Fruit fly (Drosophila melanogaster) whole organism, embryonic: ENCODE measurements around the gene mus201.

Source experiments
- Aef1 ChIP-seq: fragments of 200-800 bp; sonication (Bioruptor generic); IDR thresholded peaks from 3 replicates; pipeline ENCODE4 v1.3.6; 2022; ENCODE audit warnings: missing biosample characterization, missing genetic modification characterization
- Asciz ChIP-seq: fragments of 200-800 bp; sonication (Bioruptor generic); optimal IDR thresholded peaks from 2 replicates; lab custom pipeline; 2017; ENCODE audit warnings: missing biosample characterization, mild to moderate bottlenecking, missing genetic modification characterization, missing genetic modification reagents
- BEAF-32 ChIP-seq: fragments of 200-800 bp; sonication (Bioruptor generic); optimal IDR thresholded peaks from 3 replicates; lab custom pipeline; 2017; ENCODE audit warnings: missing biosample characterization, missing genetic modification characterization, mild to moderate bottlenecking, moderate library complexity, missing genetic modification reagents
- Bdp1 ChIP-seq: fragments of 200-800 bp; sonication (Bioruptor generic); optimal IDR thresholded peaks from 3 replicates; lab custom pipeline; 2016; ENCODE audit warnings: missing biosample characterization, missing genetic modification characterization
- CG10654 ChIP-seq: fragments of 200-800 bp; sonication (Bioruptor generic); optimal IDR thresholded peaks from 2 replicates; lab custom pipeline; 2016; ENCODE audit warnings: missing biosample characterization, missing genetic modification characterization
- CG10959 ChIP-seq: fragments of 200-800 bp; sonication (Bioruptor generic); IDR thresholded peaks from 2 replicates; pipeline ENCODE4 v1.3.6; 2022; ENCODE audit warnings: missing biosample characterization, missing genetic modification characterization
- CG12155 ChIP-seq: fragments of 200-800 bp; sonication (Bioruptor generic); optimal IDR thresholded peaks from 3 replicates; lab custom pipeline; 2016; ENCODE audit warnings: missing biosample characterization, missing genetic modification characterization
- CG1233 ChIP-seq: fragments of 200-800 bp; sonication (Bioruptor generic); optimal IDR thresholded peaks from 4 replicates; lab custom pipeline; 2018; ENCODE audit warnings: missing biosample characterization, mild to moderate bottlenecking, missing genetic modification characterization
- CG13123 ChIP-seq: fragments of 200-800 bp; sonication (Bioruptor generic); optimal IDR thresholded peaks from 2 replicates; lab custom pipeline; 2016; ENCODE audit warnings: missing biosample characterization, missing genetic modification characterization
- CG15479 ChIP-seq: fragments of 200-800 bp; sonication (Bioruptor generic); optimal IDR thresholded peaks from 3 replicates; lab custom pipeline; 2019; ENCODE audit warnings: missing biosample characterization, mild to moderate bottlenecking, missing genetic modification characterization, moderate library complexity
- CG18476 ChIP-seq: fragments of 200-800 bp; sonication (Bioruptor generic); optimal IDR thresholded peaks from 2 replicates; lab custom pipeline; 2016; ENCODE audit warnings: missing biosample characterization, mild to moderate bottlenecking, missing genetic modification characterization
- CG2120 ChIP-seq: fragments of 200-800 bp; sonication (Bioruptor generic); optimal IDR thresholded peaks from 3 replicates; lab custom pipeline; 2016; ENCODE audit warnings: missing biosample characterization, missing genetic modification characterization
- CG3407 ChIP-seq: fragments of 200-800 bp; sonication (Bioruptor generic); optimal IDR thresholded peaks from 2 replicates; lab custom pipeline; 2018; ENCODE audit warnings: missing biosample characterization, mild to moderate bottlenecking, missing genetic modification characterization
- CG3726 ChIP-seq: fragments of 200-800 bp; sonication (Bioruptor generic); IDR thresholded peaks from 3 replicates; pipeline ENCODE4, ENCODE4 v1.3.6; 2022; ENCODE audit warnings: missing biosample characterization, missing genetic modification characterization
- CG3995 ChIP-seq: fragments of 200-800 bp; sonication (Bioruptor generic); optimal IDR thresholded peaks from 3 replicates; lab custom pipeline; 2016; ENCODE audit warnings: missing biosample characterization, missing genetic modification characterization
- CG42726 ChIP-seq: fragments of 200-800 bp; sonication (Bioruptor generic); IDR thresholded peaks from 2 replicates; pipeline ENCODE4 v1.3.6; 2022; ENCODE audit warnings: missing biosample characterization, missing genetic modification characterization; ENCODE audit not compliant: partially characterized antibody
- CG4360 ChIP-seq: fragments of 200-800 bp; sonication (Bioruptor generic); IDR thresholded peaks from 2 replicates; pipeline ENCODE4 v1.3.6; 2022; ENCODE audit warnings: missing biosample characterization, missing genetic modification characterization
- CG4707 ChIP-seq: fragments of 200-800 bp; sonication (Bioruptor generic); optimal IDR thresholded peaks from 2 replicates; lab custom pipeline; 2018; ENCODE audit warnings: missing biosample characterization, mild to moderate bottlenecking, missing genetic modification characterization, moderate library complexity
- CG7786 ChIP-seq: fragments of 200-800 bp; sonication (Bioruptor generic); optimal IDR thresholded peaks from 2 replicates; lab custom pipeline; 2016; ENCODE audit warnings: missing biosample characterization, missing genetic modification characterization
- CG7987 ChIP-seq: fragments of 200-800 bp; sonication (Bioruptor generic); optimal IDR thresholded peaks from 2 replicates; lab custom pipeline; 2018; ENCODE audit warnings: missing biosample characterization, mild to moderate bottlenecking, missing genetic modification characterization, moderate library complexity
- CG9876 ChIP-seq: fragments of 200-800 bp; sonication (Bioruptor generic); optimal IDR thresholded peaks from 2 replicates; lab custom pipeline; 2016; ENCODE audit warnings: missing biosample characterization, missing genetic modification characterization
- Dfd ChIP-seq, 2 experiments: fragments of >200 bp; optimal IDR thresholded peaks; 2 replicates each; lab custom pipeline; 2017; ENCODE audit warnings: missing biosample characterization in 2 of 2, missing genetic modification characterization in 2 of 2
- Dp ChIP-seq: fragments of 200-800 bp; sonication (Bioruptor generic); optimal IDR thresholded peaks from 2 replicates; lab custom pipeline; 2018; ENCODE audit warnings: missing biosample characterization, mild to moderate bottlenecking, missing genetic modification characterization, moderate library complexity
- E2f2 ChIP-seq: fragments of 200-800 bp; sonication (Bioruptor generic); IDR thresholded peaks from 2 replicates; pipeline ENCODE4 v1.3.6; 2022; ENCODE audit warnings: missing biosample characterization, missing genetic modification characterization
- Ets97D ChIP-seq: fragments of 200-800 bp; sonication (Bioruptor generic); optimal IDR thresholded peaks from 3 replicates; lab custom pipeline; 2016; ENCODE audit warnings: missing biosample characterization, missing genetic modification characterization
- Hmr ChIP-seq: fragments of 200-800 bp; sonication (Bioruptor generic); optimal IDR thresholded peaks from 3 replicates; lab custom pipeline; 2017; ENCODE audit warnings: mild to moderate bottlenecking, missing biosample characterization, missing genetic modification reagents, missing genetic modification characterization
- Opbp ChIP-seq: fragments of 200-800 bp; sonication (Bioruptor generic); IDR thresholded peaks from 3 replicates; pipeline ENCODE4 v1.3.6; 2022; ENCODE audit warnings: missing biosample characterization, missing genetic modification characterization; ENCODE audit not compliant: partially characterized antibody
- Side ChIP-seq: fragments of 200-800 bp; sonication (Bioruptor generic); optimal IDR thresholded peaks from 2 replicates; lab custom pipeline; 2016; ENCODE audit warnings: missing biosample characterization, missing genetic modification characterization
- Six4 ChIP-seq: fragments of 200-800 bp; sonication (Bioruptor generic); optimal IDR thresholded peaks from 2 replicates; lab custom pipeline; 2016; ENCODE audit warnings: missing biosample characterization, missing genetic modification characterization
- Sox102F ChIP-seq: fragments of 200-800 bp; sonication (Bioruptor generic); optimal IDR thresholded peaks from 2 replicates; lab custom pipeline; 2018; ENCODE audit warnings: missing biosample characterization, mild to moderate bottlenecking, missing genetic modification characterization, moderate library complexity
- Sry-δ ChIP-seq: fragments of 200-800 bp; sonication (Bioruptor generic); optimal IDR thresholded peaks from 2 replicates; lab custom pipeline; 2016; ENCODE audit warnings: missing biosample characterization, missing genetic modification characterization
- Trl ChIP-seq, 3 experiments: fragments of >200 bp in 2 of 3; fragments of 200-800 bp in 1 of 3; sonication (Bioruptor generic) in 1 of 3; optimal IDR thresholded peaks; 2 replicates in 1 of 3; 3 replicates in 2 of 3; lab custom pipeline; 2016 to 2017; ENCODE audit warnings: missing biosample characterization in 1 of 3, missing genetic modification characterization in 1 of 3
- Xbp1 ChIP-seq: fragments of 200-800 bp; sonication (Bioruptor generic); optimal IDR thresholded peaks from 3 replicates; lab custom pipeline; 2016; ENCODE audit warnings: missing biosample characterization, mild to moderate bottlenecking, missing genetic modification characterization
- amos ChIP-seq: fragments of 200-800 bp; sonication (Bioruptor generic); IDR thresholded peaks from 2 replicates; pipeline ENCODE4 v1.3.6; 2022; ENCODE audit warnings: missing biosample characterization, missing genetic modification characterization; ENCODE audit not compliant: partially characterized antibody
- az2 ChIP-seq: fragments of 200-800 bp; sonication (Bioruptor generic); optimal IDR thresholded peaks from 3 replicates; lab custom pipeline; 2016; ENCODE audit warnings: missing biosample characterization, missing genetic modification characterization
- bab2 ChIP-seq: fragments of 200-800 bp; sonication (Bioruptor generic); optimal IDR thresholded peaks from 2 replicates; lab custom pipeline; 2016; ENCODE audit warnings: missing biosample characterization, missing genetic modification characterization
- bigmax ChIP-seq: fragments of 200-800 bp; sonication (Bioruptor generic); optimal IDR thresholded peaks from 2 replicates; lab custom pipeline; 2018; ENCODE audit warnings: missing biosample characterization, mild to moderate bottlenecking, missing genetic modification characterization
- btn ChIP-seq: fragments of 200-800 bp; sonication (Bioruptor generic); optimal IDR thresholded peaks from 2 replicates; lab custom pipeline; 2016; ENCODE audit warnings: missing biosample characterization, missing genetic modification characterization
- dmrt11E ChIP-seq: fragments of 200-800 bp; sonication (Bioruptor generic); optimal IDR thresholded peaks from 3 replicates; lab custom pipeline; 2018; ENCODE audit warnings: missing biosample characterization, mild to moderate bottlenecking, missing genetic modification characterization, moderate library complexity
- dpn ChIP-seq, 2 experiments: fragments of 200-800 bp; sonication (Bioruptor generic); optimal IDR thresholded peaks; 3 replicates each; lab custom pipeline; 2016; ENCODE audit warnings: missing biosample characterization in 2 of 2, missing genetic modification characterization in 2 of 2
- eve ChIP-seq, 2 experiments: fragments of >200 bp; optimal IDR thresholded peaks; 2 replicates each; lab custom pipeline; 2017; ENCODE audit warnings: missing biosample characterization in 2 of 2, missing genetic modification characterization in 2 of 2
- fd3F ChIP-seq: fragments of 200-800 bp; sonication (Bioruptor generic); optimal IDR thresholded peaks from 2 replicates; lab custom pipeline; 2018; ENCODE audit warnings: missing biosample characterization, mild to moderate bottlenecking, missing genetic modification characterization, moderate library complexity
- gfzf ChIP-seq: fragments of 200-800 bp; sonication (Bioruptor generic); optimal IDR thresholded peaks from 2 replicates; lab custom pipeline; 2016; ENCODE audit warnings: missing biosample characterization, mild to moderate bottlenecking, missing genetic modification characterization, moderate library complexity
- hth ChIP-seq: fragments of >200 bp; optimal IDR thresholded peaks from 2 replicates; lab custom pipeline; 2017; ENCODE audit warnings: inconsistent platforms
- ind ChIP-seq: fragments of 200-800 bp; sonication (Bioruptor generic); optimal IDR thresholded peaks from 3 replicates; lab custom pipeline; 2016; ENCODE audit warnings: missing biosample characterization, missing genetic modification characterization
- org-1 ChIP-seq: fragments of 200-800 bp; sonication (Bioruptor generic); optimal IDR thresholded peaks from 2 replicates; lab custom pipeline; 2017; ENCODE audit warnings: missing biosample characterization, missing genetic modification characterization
- repo ChIP-seq: fragments of 200-800 bp; sonication (Bioruptor generic); optimal IDR thresholded peaks from 2 replicates; lab custom pipeline; 2016; ENCODE audit warnings: missing biosample characterization, missing genetic modification characterization
- sens ChIP-seq: fragments of 200-800 bp; sonication (Bioruptor generic); peaks from one replicate; lab custom pipeline; 2016; ENCODE audit warnings: missing biosample characterization, missing genetic modification characterization
- sna ChIP-seq: fragments of 200-800 bp; sonication (Bioruptor generic); IDR thresholded peaks from 2 replicates; pipeline ENCODE4 v1.3.6; 2022; ENCODE audit warnings: missing biosample characterization, missing genetic modification characterization; ENCODE audit not compliant: partially characterized antibody
- sob ChIP-seq: fragments of 200-800 bp; sonication (Bioruptor generic); IDR thresholded peaks from 2 replicates; pipeline ENCODE4 v1.3.6; 2022; ENCODE audit warnings: missing biosample characterization, missing genetic modification characterization
- ssp ChIP-seq: fragments of 200-800 bp; sonication (Bioruptor generic); IDR thresholded peaks from 2 replicates; pipeline ENCODE4 v1.3.6; 2022; ENCODE audit warnings: missing biosample characterization, missing genetic modification characterization

mus201 gene

DNA sequence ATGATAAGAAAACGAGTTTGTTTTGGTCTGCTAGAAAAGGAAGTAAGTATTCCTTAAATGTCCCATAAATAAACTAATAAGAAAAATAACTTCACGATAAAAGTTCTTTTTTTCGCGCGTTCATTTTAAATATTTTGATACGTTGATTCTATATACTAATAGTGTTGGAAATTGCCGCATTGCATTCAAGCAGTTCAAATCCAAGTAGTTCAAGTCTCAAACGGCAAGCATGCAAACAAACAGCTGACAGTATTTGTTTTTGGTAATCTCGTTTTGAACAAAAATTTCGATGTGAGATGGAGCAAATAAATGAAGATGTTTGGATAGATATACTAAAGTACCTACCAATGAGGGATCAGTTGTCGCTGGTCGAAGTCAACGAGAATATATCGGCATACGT is 50.8 kb downstream of the mus201 start, which contains the start of gene CG13088 (continued):
- TF ChIP-seq Side (GFP tag; lab: Kevin White, UChicago) (peak; percentile 12), CG15479 (no peak), CG7987 (peak; percentile 36), CG12155 (GFP tag; lab: Kevin White, UChicago) (peak; percentile 42), eve (GFP tag; optimal IDR thresholded peaks at IDR 0.05; lab: Kevin White, UChicago) (no peak), CG4360 (GFP tag; lab: Robert Waterston, UW) (0 out of 2 replicates have a peak, but pooled peaks have one; percentile 7), sob (GFP tag; lab: Robert Waterston, UW) (peak; percentile 68), Aef1 (peak; percentile 38; the same call in 1 of the 3 replicates), CG18476 (GFP tag; lab: Kevin White, UChicago) (peak; percentile 3), CG7786 (GFP tag; lab: Kevin White, UChicago) (peak; percentile 44), CG9876 (GFP tag; lab: Kevin White, UChicago) (no peak), dmrt11E (peak; percentile 23), CG3407 (peak; percentile 12), Trl (optimal IDR thresholded peaks at IDR 0.05; lab: Kevin White, UChicago) (no peak), Trl (GFP tag; optimal IDR thresholded peaks at IDR 0.05; lab: Kevin White, UChicago) (peak; percentile 33), CG42726 (GFP tag; lab: Robert Waterston, UW) (peak; percentile 50; the same call in 1 of the 2 replicates), Sox102F (GFP tag; lab: Kevin White, UChicago) (peak; percentile 3), CG10654 (GFP tag; lab: Kevin White, UChicago) (peak; percentile 3), Hmr (GFP tag; lab: Kevin White, UChicago) (peak; percentile 45), ssp (GFP tag; lab: Robert Waterston, UW) (no peak), CG10959 (no peak), Asciz (peak; percentile 3), CG13123 (peak; percentile 36), Xbp1 (GFP tag; lab: Kevin White, UChicago) (peak; percentile 46), fd3F (GFP tag; lab: Kevin White, UChicago) (peak; percentile 28), Opbp (peak; percentile 66; the same call in 2 of the 3 replicates), BEAF-32 (GFP tag; lab: Kevin White, UChicago) (peak; percentile 21), Dfd (GFP tag; optimal IDR thresholded peaks at IDR 0.05; lab: Kevin White, UChicago) (peak in 1 of 2 experiments; percentile 5), Bdp1 (GFP tag; lab: Kevin White, UChicago) (peak; percentile 77), az2 (peak; percentile 16), Six4 (GFP tag; lab: Kevin White, UChicago) (no peak), bigmax (GFP tag; lab: Kevin White, UChicago) (no peak), CG4707 (GFP tag; lab: Kevin White, UChicago) (no peak), Ets97D (GFP tag; lab: Kevin White, UChicago) (peak; percentile 85), CG2120 (GFP tag; lab: Kevin White, UChicago) (peak; percentile 69), CG3726 (GFP tag; lab: Robert Waterston, UW) (no peak), org-1 (GFP tag; lab: Kevin White, UChicago) (no peak), ind (GFP tag; lab: Kevin White, UChicago) (peak; percentile 30), CG1233 (GFP tag; lab: Kevin White, UChicago) (peak; percentile 9), repo (GFP tag; lab: Kevin White, UChicago) (no peak), bab2 (GFP tag; lab: Kevin White, UChicago) (peak; percentile 50), sens (peak; percentile 78), Sry-δ (GFP tag; lab: Kevin White, UChicago) (peak; percentile 47), E2f2 (GFP tag; lab: Robert Waterston, UW) (peak; percentile 96), hth (lab: Kevin White, UChicago) (no peak), gfzf (peak; percentile 22), dpn (GFP tag; optimal IDR thresholded peaks at IDR 0.05; lab: Kevin White, UChicago) (peak; percentile 33 to 47), btn (GFP tag; lab: Kevin White, UChicago) (no peak), Dp (GFP tag; lab: Kevin White, UChicago) (peak; percentile 96), amos (peak; percentile 17; the same call in 1 of the 2 replicates), CG3995 (GFP tag; lab: Kevin White, UChicago) (peak; percentile 87), sna (no peak)
